Fruit fly (Drosophila melanogaster): ENCODE measurements around the gene CG45492.

CG45492 gene

dm6 chrX:19964215-19964614 is 20.3 kb upstream of the CG45492 start (continued):
- TF ChIP-seq Meics (GFP tag; optimal IDR thresholded peaks at IDR 0.05): peak; percentile 33
- no peak for TF ChIP-seq CG6689 (GFP tag; IDR thresholded peaks at IDR 0.05)
- TF ChIP-seq CG9727 (GFP tag; optimal IDR thresholded peaks at IDR 0.05): peak; percentile 21
- TF ChIP-seq CG12219 (GFP tag; optimal IDR thresholded peaks at IDR 0.05): peak; percentile 25
- no peak for TF ChIP-seq CG8089 (GFP tag; optimal IDR thresholded peaks at IDR 0.05)
- TF ChIP-seq tio (GFP tag; optimal IDR thresholded peaks at IDR 0.05): peak; percentile 36
- no peak for TF ChIP-seq CG10959 (GFP tag; IDR thresholded peaks at IDR 0.05)
- no peak for TF ChIP-seq emc (GFP tag; optimal IDR thresholded peaks at IDR 0.05)
- TF ChIP-seq fu2 (GFP tag; optimal IDR thresholded peaks at IDR 0.05): no peak
- TF ChIP-seq pfk (GFP tag; optimal IDR thresholded peaks at IDR 0.05): no peak
- no peak for TF ChIP-seq chm (GFP tag; IDR thresholded peaks at IDR 0.05)
- no peak for TF ChIP-seq Stat92E (GFP tag; optimal IDR thresholded peaks at IDR 0.05)
- TF ChIP-seq CG11723 (GFP tag; optimal IDR thresholded peaks at IDR 0.05): no peak
- peak; percentile 43 for TF ChIP-seq CG10543 (GFP tag; optimal IDR thresholded peaks at IDR 0.05)
- peak; percentile 49; the same call in 1 of the 2 replicates for TF ChIP-seq wdn (GFP tag; IDR thresholded peaks at IDR 0.05)
- no peak for TF ChIP-seq stwl (tag; optimal IDR thresholded peaks at IDR 0.05)
- TF ChIP-seq kay (GFP tag; optimal IDR thresholded peaks at IDR 0.05): no peak
- TF ChIP-seq CG33557 (GFP tag; optimal IDR thresholded peaks at IDR 0.05): no peak
- no peak for TF ChIP-seq CG17912 (GFP tag; optimal IDR thresholded peaks at IDR 0.05)
- TF ChIP-seq Taf1 (GFP tag; IDR thresholded peaks at IDR 0.05): no peak
- no peak for TF ChIP-seq inv (GFP tag; IDR thresholded peaks at IDR 0.05; ENCODE audit: partially characterized antibody)
- no peak for TF ChIP-seq CG31388 (GFP tag; optimal IDR thresholded peaks at IDR 0.05)
- peak; percentile 58 for TF ChIP-seq CG9817 (tag; optimal IDR thresholded peaks at IDR 0.05)
- no peak for TF ChIP-seq Nf-YB (GFP tag; optimal IDR thresholded peaks at IDR 0.05)
- no peak for TF ChIP-seq zfh1 (GFP tag; IDR thresholded peaks at IDR 0.05)
- TF ChIP-seq CG3065 (GFP tag; optimal IDR thresholded peaks at IDR 0.05): no peak
- TF ChIP-seq Optix (GFP tag; IDR thresholded peaks at IDR 0.05): no peak
- TF ChIP-seq Gug (GFP tag; IDR thresholded peaks at IDR 0.05): no peak
- TF ChIP-seq crol (GFP tag; IDR thresholded peaks at IDR 0.05): no peak
- TF ChIP-seq Dek (tag; optimal IDR thresholded peaks at IDR 0.05): peak; percentile 39
- peak; percentile 0 for TF ChIP-seq CG7786 (GFP tag; optimal IDR thresholded peaks at IDR 0.05)
- no peak for TF ChIP-seq CG2199 (GFP tag; IDR thresholded peaks at IDR 0.05)
- no peak for TF ChIP-seq Rx (GFP tag; IDR thresholded peaks at IDR 0.05)
- no peak for TF ChIP-seq bab2 (GFP tag; optimal IDR thresholded peaks at IDR 0.05)
- TF ChIP-seq CG31365 (tag; optimal IDR thresholded peaks at IDR 0.05): no peak
- TF ChIP-seq disco-r (GFP tag; optimal IDR thresholded peaks at IDR 0.05): no peak
- no peak for TF ChIP-seq grn (GFP tag; optimal IDR thresholded peaks at IDR 0.05)
- peak; percentile 55 for TF ChIP-seq CG14441 (GFP tag; IDR thresholded peaks at IDR 0.05)
- TF ChIP-seq ac (GFP tag; optimal IDR thresholded peaks at IDR 0.05): no peak
- TF ChIP-seq C15 (GFP tag; IDR thresholded peaks at IDR 0.05): no peak
- TF ChIP-seq CG6791 (GFP tag; IDR thresholded peaks at IDR 0.05; ENCODE audit: partially characterized antibody): no peak
- TF ChIP-seq psq (GFP tag; optimal IDR thresholded peaks at IDR 0.05): no peak
- peak; percentile 65 for TF ChIP-seq Rfx (GFP tag; IDR thresholded peaks at IDR 0.05)
- TF ChIP-seq CG11560 (tag; IDR thresholded peaks at IDR 0.05): peak; percentile 50; the same call in 1 of the 3 replicates
- no peak for TF ChIP-seq gt (GFP tag; IDR thresholded peaks at IDR 0.05)
- no peak for TF ChIP-seq CG1832 (GFP tag; optimal IDR thresholded peaks at IDR 0.05)
- no peak for TF ChIP-seq CG10431 (GFP tag; optimal IDR thresholded peaks at IDR 0.05)
- TF ChIP-seq CG7839 (tag; optimal IDR thresholded peaks at IDR 0.05): peak; percentile 68
- TF ChIP-seq cwo (GFP tag; optimal IDR thresholded peaks at IDR 0.05): no peak
- no peak for TF ChIP-seq Asciz (GFP tag; optimal IDR thresholded peaks at IDR 0.05)
- TF ChIP-seq crp (GFP tag; optimal IDR thresholded peaks at IDR 0.05): no peak
- TF ChIP-seq CG10979 (tag; optimal IDR thresholded peaks at IDR 0.05): no peak

Data from whole organism, embryonic.